Worm (Caenorhabditis elegans) whole organism, early embryonic: ENCODE data around the gene famh-136.

Experiments used
- B0310.2 ChIP-seq: sonication (generic microtip); optimal IDR thresholded peaks from 2 replicates; lab custom pipeline; 2016; ENCODE audit warnings: mild to moderate bottlenecking, missing genetic modification characterization, missing compliant biosample characterization
- F13C5.2 ChIP-seq: sonication (generic microtip); optimal IDR thresholded peaks from 2 replicates; lab custom pipeline; 2017; ENCODE audit warnings: mild to moderate bottlenecking, missing genetic modification characterization, inconsistent platforms, missing compliant biosample characterization
- aly-1 ChIP-seq: sonication (generic microtip); optimal IDR thresholded peaks from 2 replicates; lab custom pipeline; 2016; ENCODE audit warnings: missing genetic modification characterization, missing compliant biosample characterization
- ama-1 ChIP-seq: fragments of 150-350 bp; optimal IDR thresholded peaks from 2 replicates; lab custom pipeline; 2014
- ceh-13 ChIP-seq: fragments of 200-800 bp; sonication (Bioruptor generic); optimal IDR thresholded peaks from 2 replicates; lab custom pipeline; 2018; ENCODE audit warnings: mild to moderate bottlenecking, missing genetic modification characterization, missing compliant biosample characterization
- ceh-36 ChIP-seq: sonication (generic microtip); optimal IDR thresholded peaks from 2 replicates; lab custom pipeline; 2016; ENCODE audit warnings: missing genetic modification characterization, inconsistent platforms, missing compliant biosample characterization
- ets-7 ChIP-seq: sonication (generic microtip); optimal IDR thresholded peaks from 2 replicates; lab custom pipeline; 2016; ENCODE audit warnings: missing genotype, missing genetic modification characterization, missing compliant biosample characterization
- flt-1 ChIP-seq: fragments of 200-800 bp; sonication (Bioruptor generic); IDR thresholded peaks from 2 replicates; pipeline ENCODE4 v1.3.6; 2022; ENCODE audit warnings: missing genetic modification characterization, missing compliant biosample characterization
- hmbx-1 ChIP-seq: sonication (generic microtip); optimal IDR thresholded peaks from 2 replicates; lab custom pipeline; 2016; ENCODE audit warnings: mild to moderate bottlenecking, missing genetic modification characterization, missing compliant biosample characterization
- hmg-4 ChIP-seq: fragments of 200-800 bp; sonication (Bioruptor generic); optimal IDR thresholded peaks from 2 replicates; lab custom pipeline; 2018; ENCODE audit warnings: mild to moderate bottlenecking, missing genetic modification characterization, missing compliant biosample characterization
- hnd-1 ChIP-seq: sonication (generic microtip); optimal IDR thresholded peaks from 2 replicates; lab custom pipeline; 2016; ENCODE audit warnings: missing genetic modification characterization, missing compliant biosample characterization
- pes-1 ChIP-seq: fragments of 200-800 bp; sonication (Bioruptor generic); IDR thresholded peaks from 2 replicates; pipeline ENCODE4 v1.3.6; 2022; ENCODE audit warnings: missing genetic modification reagents, missing genetic modification characterization, missing compliant biosample characterization
- scrt-1 ChIP-seq: fragments of 200-800 bp; sonication (Bioruptor generic); IDR thresholded peaks from 2 replicates; pipeline ENCODE4 v1.3.6; 2022; ENCODE audit warnings: missing genetic modification characterization, missing compliant biosample characterization
- sea-1 ChIP-seq: fragments of 200-800 bp; sonication (Bioruptor generic); conservative IDR thresholded peaks from 2 replicates; pipeline ENCODE4 v1.3.6; 2022; ENCODE audit warnings: missing genetic modification characterization, missing compliant biosample characterization
- tbx-11 ChIP-seq: fragments of 200-800 bp; sonication (Bioruptor generic); IDR thresholded peaks from 2 replicates; pipeline ENCODE4 v1.3.6; 2022; ENCODE audit warnings: missing genetic modification characterization, missing compliant biosample characterization
- tbx-37 ChIP-seq: fragments of 200-800 bp; sonication (Bioruptor generic); conservative IDR thresholded peaks from 2 replicates; pipeline ENCODE4 v1.3.6; 2022; ENCODE audit warnings: missing genetic modification reagents, missing genetic modification characterization, missing compliant biosample characterization
- tra-4 ChIP-seq: sonication (generic microtip); optimal IDR thresholded peaks from 2 replicates; lab custom pipeline; 2017; ENCODE audit warnings: missing genetic modification characterization, missing compliant biosample characterization

famh-136 gene

ce11 chrIII:8901078-8901477, 13.5 kb downstream of the famh-136 start:
- TF ChIP-seq flt-1 (peak; percentile 65; the same call in 1 of the 2 replicates), pes-1 (GFP tag; lab: Robert Waterston, UW) (peak; percentile 66), sea-1 (GFP tag; lab: Robert Waterston, UW) (0 out of 2 replicates have a peak, but pooled peaks have one; percentile 34), tbx-11 (GFP tag; lab: Robert Waterston, UW) (peak; percentile 19; the same call in 1 of the 2 replicates)

DNA sequence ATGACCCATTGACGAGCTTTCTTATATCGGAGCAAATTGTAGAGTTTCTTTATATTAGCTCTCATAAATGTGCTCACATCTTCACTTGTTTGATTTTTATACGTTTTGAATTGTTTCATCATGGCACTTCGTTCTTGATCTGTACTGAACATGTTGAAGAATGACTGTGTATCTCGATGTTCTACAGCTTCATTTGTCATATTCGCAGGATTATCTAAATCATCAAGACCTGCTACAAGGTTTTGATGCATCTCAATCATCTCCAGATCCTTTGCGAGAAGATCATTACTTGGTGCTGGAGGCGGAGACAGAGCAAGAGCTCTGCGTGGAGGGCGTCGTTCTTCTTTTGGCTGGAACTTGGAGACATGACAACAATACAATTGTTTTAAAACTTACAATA, 15.7 kb downstream of the famh-136 start:
- TF ChIP-seq tbx-11 (GFP tag; lab: Robert Waterston, UW): no peak
- no peak for TF ChIP-seq F13C5.2
- no peak for TF ChIP-seq ets-7 (tag; lab: Kevin White, UChicago)
- TF ChIP-seq hmbx-1 (tag; lab: Kevin White, UChicago): no peak
- no peak for TF ChIP-seq hnd-1 (tag; lab: Kevin White, UChicago)
- no peak for TF ChIP-seq sea-1 (GFP tag; lab: Robert Waterston, UW)
- TF ChIP-seq hmg-4 (GFP tag; lab: Kevin White, UChicago): no peak
- TF ChIP-seq pes-1 (GFP tag; lab: Robert Waterston, UW): no peak
- TF ChIP-seq scrt-1: no peak
- TF ChIP-seq ceh-13 (GFP tag; lab: Kevin White, UChicago): no peak
- no peak for TF ChIP-seq ama-1 (lab: Kevin White, UChicago)
- TF ChIP-seq ceh-36: no peak
- no peak for TF ChIP-seq aly-1 (tag; lab: Kevin White, UChicago)
- no peak for TF ChIP-seq tbx-37 (GFP tag; lab: Robert Waterston, UW)

DNA sequence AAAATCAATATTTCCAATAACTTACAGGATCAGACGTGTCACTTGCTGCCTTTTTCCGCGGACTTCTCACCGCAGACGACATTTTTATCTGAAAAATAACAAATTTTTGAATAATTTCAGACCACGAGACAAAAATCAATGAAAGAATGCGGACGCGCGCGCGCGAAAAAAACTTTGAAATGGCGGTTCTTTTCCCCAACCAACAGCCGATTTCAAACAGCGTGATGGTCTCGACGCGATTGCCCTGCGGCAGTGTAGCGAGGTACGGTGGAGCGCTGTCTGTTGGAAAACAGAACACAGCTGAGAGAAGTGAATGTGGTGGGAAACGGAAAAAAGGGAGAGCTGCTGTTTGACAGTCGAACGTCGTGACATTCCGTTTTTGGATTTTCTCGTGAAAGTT, 16.5 kb downstream of the famh-136 start, which contains the start of gene lin-9:
lin-9 (minus strand) TSS at position 88 of the 400 bp plus-strand sequence.
- no peak for TF ChIP-seq aly-1 (tag; lab: Kevin White, UChicago)
- TF ChIP-seq tbx-37 (GFP tag; lab: Robert Waterston, UW): no peak
- TF ChIP-seq tra-4 (tag; lab: Kevin White, UChicago): no peak
- TF ChIP-seq ceh-36: no peak
- no peak for TF ChIP-seq tbx-11 (GFP tag; lab: Robert Waterston, UW)
- TF ChIP-seq ets-7 (tag; lab: Kevin White, UChicago): no peak
- TF ChIP-seq scrt-1: no peak
- TF ChIP-seq hnd-1 (tag; lab: Kevin White, UChicago): no peak
- TF ChIP-seq hmg-4 (GFP tag; lab: Kevin White, UChicago): peak; percentile 70
- TF ChIP-seq B0310.2 (tag; lab: Kevin White, UChicago): no peak
- TF ChIP-seq sea-1 (GFP tag; lab: Robert Waterston, UW): no peak
- TF ChIP-seq ama-1 (lab: Kevin White, UChicago): no peak
- peak; percentile 77 for TF ChIP-seq F13C5.2
- peak; percentile 36; the same call in 1 of the 2 replicates for TF ChIP-seq pes-1 (GFP tag; lab: Robert Waterston, UW)
- TF ChIP-seq ceh-13 (GFP tag; lab: Kevin White, UChicago): no peak
- no peak; the same call in 1 of the 2 replicates for TF ChIP-seq flt-1
- TF ChIP-seq hmbx-1 (tag; lab: Kevin White, UChicago): no peak

ce11 chrIII:8904914-8905665, 17.5 kb downstream of the famh-136 start, which contains the start of gene unc-32:
TSS of gene unc-32 (plus strand) at chrIII:8905615.
- TF ChIP-seq flt-1 (no peak), ama-1 (lab: Kevin White, UChicago) (no peak), aly-1 (tag; lab: Kevin White, UChicago) (no peak), hmbx-1 (tag; lab: Kevin White, UChicago) (no peak), hmg-4 (GFP tag; lab: Kevin White, UChicago) (no peak)

- TF ChIP-seq F13C5.2 (no peak), B0310.2 (tag; lab: Kevin White, UChicago) (no peak), ama-1 (lab: Kevin White, UChicago) (no peak), sea-1 (GFP tag; lab: Robert Waterston, UW) (no peak), flt-1 (no peak)
These were observed 22.6 kb downstream of the famh-136 start for ce11 chrIII:8910139-8910538.

ce11 chrIII:8911598-8912194, 24.1 kb downstream of the famh-136 start, which contains the start of gene tpk-1:
TSS of gene tpk-1 (plus strand) at chrIII:8912144.
- no peak for TF ChIP-seq sea-1 (GFP tag; lab: Robert Waterston, UW)
- TF ChIP-seq pes-1 (GFP tag; lab: Robert Waterston, UW): no peak
- no peak for TF ChIP-seq hmg-4 (GFP tag; lab: Kevin White, UChicago)
- TF ChIP-seq aly-1 (tag; lab: Kevin White, UChicago): no peak
- TF ChIP-seq F13C5.2: no peak
- no peak for TF ChIP-seq ama-1 (lab: Kevin White, UChicago)
- no peak for TF ChIP-seq tra-4 (tag; lab: Kevin White, UChicago)
- no peak for TF ChIP-seq tbx-11 (GFP tag; lab: Robert Waterston, UW)
- TF ChIP-seq hnd-1 (tag; lab: Kevin White, UChicago): no peak
- no peak for TF ChIP-seq hmbx-1 (tag; lab: Kevin White, UChicago)

ce11 chrIII:8913469-8913868, 25.9 kb downstream of the famh-136 start, which contains the start of gene trxr-2:
TSS of gene trxr-2 (plus strand) at chrIII:8913769.
- TF ChIP-seq hmg-4 (GFP tag; lab: Kevin White, UChicago) (no peak), flt-1 (no peak), ets-7 (tag; lab: Kevin White, UChicago) (no peak), aly-1 (tag; lab: Kevin White, UChicago) (no peak), tra-4 (tag; lab: Kevin White, UChicago) (no peak), tbx-11 (GFP tag; lab: Robert Waterston, UW) (no peak), scrt-1 (no peak), ceh-36 (no peak), ceh-13 (GFP tag; lab: Kevin White, UChicago) (no peak), sea-1 (GFP tag; lab: Robert Waterston, UW) (no peak), tbx-37 (GFP tag; lab: Robert Waterston, UW) (no peak), hnd-1 (tag; lab: Kevin White, UChicago) (no peak), F13C5.2 (no peak), B0310.2 (tag; lab: Kevin White, UChicago) (no peak), ama-1 (lab: Kevin White, UChicago) (no peak)
